Fruit fly (Drosophila melanogaster) whole organism, wandering third instar larva: Measurements from ENCODE around the gene Hem.

Experiments used
- CG32264 ChIP-seq: fragments of 200-800 bp; sonication (Bioruptor generic); optimal IDR thresholded peaks from 2 replicates; lab custom pipeline; 2016; ENCODE audit warnings: missing biosample characterization, missing genetic modification characterization
- CG9705 ChIP-seq: fragments of 200-800 bp; sonication (Bioruptor generic); optimal IDR thresholded peaks from 2 replicates; lab custom pipeline; 2018; ENCODE audit warnings: missing biosample characterization, mild to moderate bottlenecking, missing genetic modification characterization
- CrebA ChIP-seq: fragments of 200-800 bp; sonication (Bioruptor generic); optimal IDR thresholded peaks from 2 replicates; lab custom pipeline; 2016; ENCODE audit warnings: missing biosample characterization, mild to moderate bottlenecking, missing genetic modification characterization, borderline replicate concordance
- Dif ChIP-seq: fragments of 200-275, 200-300 bp; sonication (Bioruptor generic); optimal IDR thresholded peaks from 2 replicates; lab custom pipeline; 2018; ENCODE audit warnings: missing biosample characterization, missing genetic modification characterization; ENCODE audit not compliant: partially characterized antibody
- GATAd ChIP-seq: sonication (Bioruptor generic); optimal IDR thresholded peaks from 2 replicates; lab custom pipeline; 2016; ENCODE audit warnings: missing biosample characterization, missing genetic modification characterization
- HLH106 ChIP-seq: fragments of 200-800 bp; optimal IDR thresholded peaks from 3 replicates; lab custom pipeline; 2019; ENCODE audit warnings: missing biosample characterization, mild to moderate bottlenecking, missing genetic modification characterization, moderate library complexity
- Hnf4 ChIP-seq: fragments of 200-800 bp; sonication (Bioruptor generic); optimal IDR thresholded peaks from 2 replicates; lab custom pipeline; 2016; ENCODE audit warnings: missing biosample characterization, mild to moderate bottlenecking, missing genetic modification characterization
- Hr78 ChIP-seq: fragments of >200 bp; optimal IDR thresholded peaks from 2 replicates; lab custom pipeline; 2017; ENCODE audit warnings: missing biosample characterization, missing genetic modification characterization
- Hr83 ChIP-seq: fragments of 200-300 bp; sonication (Bioruptor generic); optimal IDR thresholded peaks from 2 replicates; lab custom pipeline; 2016; ENCODE audit warnings: missing biosample characterization, mild to moderate bottlenecking, missing genetic modification characterization, moderate library complexity; ENCODE audit not compliant: poor library complexity, severe bottlenecking
- Jra ChIP-seq: sonication (Bioruptor generic); optimal IDR thresholded peaks from 2 replicates; lab custom pipeline; 2016; ENCODE audit warnings: missing biosample characterization, missing genetic modification characterization
- Mio ChIP-seq: sonication (Bioruptor generic); optimal IDR thresholded peaks from 2 replicates; lab custom pipeline; 2016; ENCODE audit warnings: missing biosample characterization, missing genetic modification characterization
- Myc ChIP-seq: fragments of >200 bp; optimal IDR thresholded peaks from 2 replicates; lab custom pipeline; 2017
- OdsH ChIP-seq: fragments of 200-800 bp; sonication (Bioruptor generic); optimal IDR thresholded peaks from 2 replicates; lab custom pipeline; 2016; ENCODE audit warnings: missing biosample characterization, mild to moderate bottlenecking, missing genetic modification characterization
- Rel ChIP-seq, 2 experiments: fragments of 200-800 bp; sonication (Bioruptor generic) in 1 of 2; optimal IDR thresholded peaks; 2 replicates in 1 of 2; 3 replicates in 1 of 2; lab custom pipeline; 2016 to 2019; ENCODE audit warnings: mild to moderate bottlenecking in 2 of 2, missing biosample characterization in 2 of 2, missing genetic modification characterization in 2 of 2, moderate library complexity in 1 of 2
- Sp1 ChIP-seq: fragments of 200-800 bp; sonication (Bioruptor generic); optimal IDR thresholded peaks from 3 replicates; lab custom pipeline; 2019; ENCODE audit warnings: missing biosample characterization, mild to moderate bottlenecking, missing genetic modification characterization, moderate library complexity
- Vsx2 ChIP-seq: fragments of 200-300, 225-300 bp; sonication (Bioruptor generic); optimal IDR thresholded peaks from 2 replicates; lab custom pipeline; 2018; ENCODE audit warnings: missing biosample characterization, missing genetic modification characterization; ENCODE audit not compliant: partially characterized antibody
- br ChIP-seq: fragments of 200-800 bp; sonication (Bioruptor generic); optimal IDR thresholded peaks from 2 replicates; lab custom pipeline; 2016; ENCODE audit warnings: missing biosample characterization, missing genetic modification characterization
- brk ChIP-seq: fragments of 200-800 bp; sonication (Bioruptor generic); optimal IDR thresholded peaks from 2 replicates; lab custom pipeline; 2016; ENCODE audit warnings: missing biosample characterization, mild to moderate bottlenecking, missing genetic modification characterization
- dl ChIP-seq, 2 experiments: fragments of 175-275, 200-275 bp in 1 of 2; fragments of 200-275 bp in 1 of 2; sonication (Bioruptor generic); optimal IDR thresholded peaks; lab custom pipeline; 2018; ENCODE audit warnings: mild to moderate bottlenecking in 2 of 2, missing biosample characterization in 2 of 2, missing genetic modification characterization in 2 of 2, moderate library complexity in 2 of 2; ENCODE audit not compliant: partially characterized antibody in 2 of 2, insufficient read depth in 1 of 2
- dmrt93B ChIP-seq: fragments of 200-800 bp; sonication (Bioruptor generic); optimal IDR thresholded peaks from 2 replicates; lab custom pipeline; 2018; ENCODE audit warnings: missing biosample characterization, mild to moderate bottlenecking, missing genetic modification characterization
- dsf ChIP-seq: sonication (Bioruptor generic); optimal IDR thresholded peaks from 2 replicates; lab custom pipeline; 2016; ENCODE audit warnings: missing biosample characterization, missing genetic modification characterization, borderline replicate concordance
- ey ChIP-seq: fragments of 200-800 bp; sonication (Bioruptor generic); optimal IDR thresholded peaks from 2 replicates; lab custom pipeline; 2016; ENCODE audit warnings: missing biosample characterization, missing genetic modification characterization
- foxo ChIP-seq, 2 experiments: fragments of 200-800 bp; sonication (Bioruptor generic); optimal IDR thresholded peaks; 2 replicates in 1 of 2; 3 replicates in 1 of 2; lab custom pipeline; 2016 to 2017; ENCODE audit warnings: missing biosample characterization in 2 of 2, missing genetic modification characterization in 2 of 2
- fru ChIP-seq: fragments of 200-800 bp; sonication (Bioruptor generic); optimal IDR thresholded peaks from 3 replicates; lab custom pipeline; 2016; ENCODE audit warnings: missing biosample characterization, mild to moderate bottlenecking, missing genetic modification characterization
- h ChIP-seq: fragments of 200-800 bp; sonication (Bioruptor generic); optimal IDR thresholded peaks from 3 replicates; lab custom pipeline; 2016; ENCODE audit warnings: missing biosample characterization, mild to moderate bottlenecking, missing genetic modification characterization
- jim ChIP-seq: fragments of 175-275, 200-325 bp; sonication (Bioruptor generic); optimal IDR thresholded peaks from 2 replicates; lab custom pipeline; 2016; ENCODE audit warnings: missing biosample characterization, mild to moderate bottlenecking, missing genetic modification characterization
- psq ChIP-seq: fragments of 200-800 bp; sonication (Bioruptor generic); optimal IDR thresholded peaks from 3 replicates; lab custom pipeline; 2017; ENCODE audit warnings: missing biosample characterization, mild to moderate bottlenecking, missing genetic modification characterization, moderate library complexity
- rgr ChIP-seq: fragments of 200-800 bp; sonication (Bioruptor generic); optimal IDR thresholded peaks from 3 replicates; lab custom pipeline; 2016; ENCODE audit warnings: missing biosample characterization, mild to moderate bottlenecking, missing genetic modification characterization
- sage ChIP-seq: fragments of 200-800 bp; sonication (Bioruptor generic); optimal IDR thresholded peaks from 2 replicates; lab custom pipeline; 2016; ENCODE audit warnings: missing biosample characterization, mild to moderate bottlenecking, missing genetic modification characterization
- sv ChIP-seq: fragments of 200-800 bp; sonication (Bioruptor generic); optimal IDR thresholded peaks from 3 replicates; lab custom pipeline; 2016; ENCODE audit warnings: missing biosample characterization, missing genetic modification characterization
- tai ChIP-seq: sonication (Bioruptor generic); optimal IDR thresholded peaks from 2 replicates; lab custom pipeline; 2016; ENCODE audit warnings: missing biosample characterization, missing genetic modification characterization
- usp ChIP-seq: fragments of >200 bp; optimal IDR thresholded peaks from 2 replicates; lab custom pipeline; 2017; ENCODE audit warnings: missing biosample characterization, missing genetic modification characterization
- woc ChIP-seq: sonication (Bioruptor generic); optimal IDR thresholded peaks from 2 replicates; lab custom pipeline; 2016; ENCODE audit warnings: missing biosample characterization, mild to moderate bottlenecking, missing genetic modification characterization

The Hem gene

dm6 chr3L:22287994-22288766 lies at the start of gene Hem, which contains the start of gene IleRS:
TSS of gene Hem (minus strand) at chr3L:22288195.
TSS of gene IleRS (plus strand) at chr3L:22288665.
- TF ChIP-seq brk (GFP tag; lab: Kevin White, UChicago) (no peak), foxo (GFP tag; optimal IDR thresholded peaks at IDR 0.05; lab: Kevin White, UChicago) (peak in 1 of 2 experiments; percentile 91), GATAd (peak; percentile 65), CG32264 (GFP tag; lab: Kevin White, UChicago) (peak; percentile 39), usp (GFP tag; lab: Kevin White, UChicago) (no peak), Hnf4 (peak; percentile 89), ey (GFP tag; lab: Kevin White, UChicago) (peak; percentile 81), dsf (GFP tag; lab: Kevin White, UChicago) (peak; percentile 75), h (peak; percentile 82), Jra (GFP tag; lab: Kevin White, UChicago) (peak; percentile 79), Rel (GFP tag; optimal IDR thresholded peaks at IDR 0.05; lab: Kevin White, UChicago) (no peak), Rel (tag; optimal IDR thresholded peaks at IDR 0.05; lab: Kevin White, UChicago) (peak; percentile 44), rgr (GFP tag; lab: Kevin White, UChicago) (peak; percentile 92), jim (GFP tag; lab: Kevin White, UChicago) (no peak), OdsH (peak; percentile 83), Sp1 (GFP tag; lab: Kevin White, UChicago) (peak; percentile 87), Hr83 (peak; percentile 55), sage (peak; percentile 52), HLH106 (tag; lab: Kevin White, UChicago) (peak; percentile 86), Vsx2 (GFP tag; lab: Kevin White, UChicago) (no peak), Mio (GFP tag; lab: Kevin White, UChicago) (no peak), sv (GFP tag; lab: Kevin White, UChicago) (peak; percentile 79), Hr78 (no peak), Myc (lab: Kevin White, UChicago) (no peak), CrebA (no peak), CG9705 (GFP tag; lab: Kevin White, UChicago) (peak; percentile 74), psq (GFP tag; lab: Kevin White, UChicago) (peak; percentile 84), dmrt93B (GFP tag; lab: Kevin White, UChicago) (no peak), br (no peak), woc (GFP tag; lab: Kevin White, UChicago) (peak; percentile 52), fru (GFP tag; lab: Kevin White, UChicago) (peak; percentile 84)

DNA sequence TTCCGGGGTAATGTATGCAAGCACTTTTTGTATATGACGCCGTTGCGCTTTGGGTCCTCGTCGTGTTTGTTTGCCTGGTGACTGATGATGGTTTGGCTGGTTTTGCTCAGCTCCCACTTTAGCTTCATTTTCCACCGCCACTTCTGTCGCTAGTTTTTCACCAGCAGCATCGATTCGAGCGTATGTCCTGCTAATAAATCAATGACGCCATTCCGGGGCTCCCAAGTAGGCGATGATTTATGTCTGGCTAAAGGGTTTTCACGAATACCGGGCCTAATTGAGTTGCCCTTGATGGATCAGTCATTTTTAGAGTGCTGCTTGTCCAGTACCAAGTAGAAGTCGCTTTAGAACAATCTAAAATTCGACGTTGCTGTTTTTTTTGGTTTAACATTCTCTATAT lies 41.5 kb upstream of the Hem start, which contains the start of gene CG32450:
TSS of gene CG32450 (plus strand) at position 301 of the 400 bp plus-strand sequence.
- TF ChIP-seq HLH106 (tag; lab: Kevin White, UChicago) (no peak), Hr83 (no peak), Myc (lab: Kevin White, UChicago) (no peak), foxo (GFP tag; optimal IDR thresholded peaks at IDR 0.05; lab: Kevin White, UChicago) (no peak)

DNA sequence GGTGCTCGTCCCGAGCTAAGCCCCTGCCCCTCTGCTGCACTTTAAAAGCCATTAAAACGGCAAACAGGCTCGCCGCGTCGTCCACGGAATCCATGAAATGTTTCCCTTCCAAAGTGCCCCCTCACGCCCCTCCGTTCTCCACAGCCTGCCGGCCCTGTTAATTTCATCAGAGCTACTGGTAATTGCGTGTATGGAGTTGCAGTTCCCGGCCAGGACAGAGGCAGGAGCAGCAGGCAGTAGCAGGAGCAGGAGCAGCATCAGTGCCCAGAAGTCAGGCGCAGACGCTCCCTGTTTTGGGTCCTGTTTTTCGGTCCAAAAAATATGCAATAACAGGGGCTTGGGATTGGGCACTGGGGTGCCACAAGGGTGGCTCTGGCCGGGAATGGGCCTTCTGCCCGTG lies 28.9 kb upstream of the Hem start:
- TF ChIP-seq Sp1 (GFP tag; lab: Kevin White, UChicago), result no peak
- TF ChIP-seq brk (GFP tag; lab: Kevin White, UChicago), result no peak
- TF ChIP-seq dsf (GFP tag; lab: Kevin White, UChicago), result no peak
- TF ChIP-seq Hnf4, result no peak
- TF ChIP-seq Mio (GFP tag; lab: Kevin White, UChicago), result no peak
- TF ChIP-seq tai, result no peak
- TF ChIP-seq Dif (GFP tag; lab: Kevin White, UChicago), result no peak
- TF ChIP-seq CG9705 (GFP tag; lab: Kevin White, UChicago), result no peak
- TF ChIP-seq Myc (lab: Kevin White, UChicago), result no peak
- TF ChIP-seq HLH106 (tag; lab: Kevin White, UChicago), result no peak
- no peak for TF ChIP-seq Rel (GFP tag; optimal IDR thresholded peaks at IDR 0.05; lab: Kevin White, UChicago)
- no peak for TF ChIP-seq Rel (tag; optimal IDR thresholded peaks at IDR 0.05; lab: Kevin White, UChicago)
- TF ChIP-seq jim (GFP tag; lab: Kevin White, UChicago), result no peak
- no peak for TF ChIP-seq dl (GFP tag; optimal IDR thresholded peaks at IDR 0.05; lab: Kevin White, UChicago; ENCODE audit: insufficient read depth in 1 of 2, partially characterized antibody in 2 of 2)
- TF ChIP-seq, all 38 proteins: peak for 0
